Worm (Caenorhabditis elegans): ENCODE measurements around the gene egl-23.

- TF ChIP-seq somi-1 (GFP tag; optimal IDR thresholded peaks at IDR 0.05) (no peak), madf-3 (GFP tag; IDR thresholded peaks at IDR 0.05) (no peak), B0336.3 (GFP tag; IDR thresholded peaks at IDR 0.05) (no peak), attf-6 (GFP tag; IDR thresholded peaks at IDR 0.05) (no peak), him-1 (tag; optimal IDR thresholded peaks at IDR 0.05) (no peak), hlh-26 (GFP tag; conservative IDR thresholded peaks at IDR 0.05) (no peak), Y95B8A.8 (GFP tag; IDR thresholded peaks at IDR 0.05) (no peak), attf-3 (GFP tag; conservative IDR thresholded peaks at IDR 0.05) (no peak), C17E4.6 (GFP tag; IDR thresholded peaks at IDR 0.05) (no peak), B0261.1 (tag; optimal IDR thresholded peaks at IDR 0.05) (no peak), F10E7.11 (tag; optimal IDR thresholded peaks at IDR 0.05) (no peak)
These were observed 34.9 kb upstream of the egl-23 start for ce11 chrIV:13953974-13954373.
